Worm (Caenorhabditis elegans): ENCODE results near the gene col-149.
A peak's percentile ranks its signal among the peaks of the same experiment; 100 is the strongest.

Gene col-149

DNA sequence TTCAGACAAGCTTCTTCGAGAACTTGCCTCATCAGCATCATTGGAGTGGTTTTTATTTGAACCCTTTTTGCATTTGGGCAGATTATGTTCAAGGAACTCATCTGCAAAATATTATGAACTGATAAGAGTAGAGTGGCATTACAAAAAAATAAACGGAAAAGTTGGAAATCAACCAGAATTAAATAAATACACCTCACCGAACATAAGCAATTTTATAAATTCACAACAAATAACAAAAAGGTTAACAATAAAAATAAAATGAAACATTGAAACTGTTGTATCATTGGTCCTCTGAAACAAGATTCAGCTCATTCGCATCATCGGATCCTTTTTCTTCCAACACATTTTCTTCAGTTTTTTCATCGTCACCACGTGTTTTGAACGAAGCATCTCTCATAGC is 24.6 kb upstream of the col-149 start, which contains the start of gene asps-1:
asps-1 (minus strand) TSS at position 101 of the 400 bp plus-strand sequence.
- TF ChIP-seq mes-2 (tag; optimal IDR thresholded peaks at IDR 0.05; ENCODE audit: poor library complexity, severe bottlenecking) (no peak), unc-62 (GFP tag; optimal IDR thresholded peaks at IDR 0.05 in 1 of 2) (no peak), unc-62 (tag; optimal IDR thresholded peaks at IDR 0.05) (no peak), ceh-62 (tag; optimal IDR thresholded peaks at IDR 0.05) (no peak), aha-1 (tag) (peak; percentile 67)

DNA sequence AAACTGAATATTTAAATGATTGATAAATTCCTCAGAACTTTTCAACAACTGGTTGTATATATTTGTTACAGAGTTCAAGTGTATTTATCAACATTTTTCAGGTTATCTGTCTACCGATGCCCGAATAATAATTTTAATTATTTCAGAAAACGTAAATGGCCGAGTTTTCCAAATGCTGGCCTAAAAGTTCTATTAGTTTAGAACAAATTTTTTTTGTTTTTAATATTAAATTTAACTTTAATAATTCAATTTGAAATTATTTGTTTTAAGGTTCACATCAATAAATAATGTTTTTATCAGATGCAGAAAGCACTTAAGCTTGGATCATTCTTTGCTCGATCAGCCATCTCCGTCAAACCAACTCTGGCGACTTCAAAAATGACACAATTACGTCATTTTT is 21.7 kb upstream of the col-149 start, which contains the start of gene trx-2:
trx-2 (plus strand) TSS at position 301 of the 400 bp plus-strand sequence.
- no peak for TF ChIP-seq nhr-76 (tag; optimal IDR thresholded peaks at IDR 0.05)
- TF ChIP-seq ceh-44 (GFP tag; IDR thresholded peaks at IDR 0.05) = no peak
- TF ChIP-seq nhr-41 (GFP tag; IDR thresholded peaks at IDR 0.05) = no peak
- TF ChIP-seq F49E8.2 (tag; optimal IDR thresholded peaks at IDR 0.05; ENCODE audit: borderline replicate concordance) = no peak
- no peak for TF ChIP-seq ztf-7 (tag; optimal IDR thresholded peaks at IDR 0.05)
- no peak for TF ChIP-seq egl-27 (tag; optimal IDR thresholded peaks at IDR 0.05)
- TF ChIP-seq D1046.2 (GFP tag; IDR thresholded peaks at IDR 0.05) = no peak
- TF ChIP-seq dmd-8 (GFP tag; IDR thresholded peaks at IDR 0.05) = no peak
- no peak for TF ChIP-seq unc-39 (tag; optimal IDR thresholded peaks at IDR 0.05)
- no peak for TF ChIP-seq F10B5.3 (tag; optimal IDR thresholded peaks at IDR 0.05)
- TF ChIP-seq lim-7 (GFP tag; IDR thresholded peaks at IDR 0.05) = no peak
- no peak for TF ChIP-seq T20F7.1 (GFP tag; optimal IDR thresholded peaks at IDR 0.05)
- no peak for TF ChIP-seq spr-1 (tag; optimal IDR thresholded peaks at IDR 0.05)
- no peak for TF ChIP-seq lin-39 (tag; optimal IDR thresholded peaks at IDR 0.05)
- no peak for TF ChIP-seq madf-9 (GFP tag; conservative IDR thresholded peaks at IDR 0.05)
- no peak for TF ChIP-seq zfp-3 (GFP tag; conservative IDR thresholded peaks at IDR 0.05)
- TF ChIP-seq snpc-4 (tag; optimal IDR thresholded peaks at IDR 0.05) = no peak
- TF ChIP-seq aha-1 (tag) = no peak
- TF ChIP-seq saeg-2 (GFP tag; IDR thresholded peaks at IDR 0.05) = no peak
- TF ChIP-seq hlh-30 (tag; optimal IDR thresholded peaks at IDR 0.05; ENCODE audit: insufficient read depth) = no peak

DNA sequence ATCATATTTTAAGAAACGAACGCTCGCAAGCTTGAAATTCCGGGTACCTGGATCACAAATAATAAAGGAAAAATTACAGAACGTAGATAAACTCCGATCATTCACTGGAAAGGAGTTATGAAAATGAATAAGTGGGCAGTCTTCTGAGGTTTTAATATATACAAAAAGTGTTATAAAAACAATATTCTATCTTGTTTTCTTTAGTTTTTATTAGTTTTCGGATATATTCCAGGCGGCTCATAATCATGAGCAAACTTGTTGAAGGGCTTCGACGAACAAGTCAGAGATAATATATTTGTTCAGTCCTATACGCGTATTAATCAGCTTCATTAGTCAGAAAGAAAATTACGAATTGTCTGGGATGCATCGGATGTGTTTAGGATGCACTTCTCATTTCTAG is 21.3 kb upstream of the col-149 start, which contains the start of gene gcy-6:
gcy-6 (minus strand) TSS at position 101 of the 400 bp plus-strand sequence.
- TF ChIP-seq lin-38 (GFP tag; IDR thresholded peaks at IDR 0.05) = no peak
- TF ChIP-seq hmg-1.1 (GFP tag; IDR thresholded peaks at IDR 0.05) = no peak
- TF ChIP-seq daf-8 (GFP tag; IDR thresholded peaks at IDR 0.05) = no peak
- TF ChIP-seq dmd-8 (GFP tag; IDR thresholded peaks at IDR 0.05) = no peak
- no peak for TF ChIP-seq nhr-77 (tag; optimal IDR thresholded peaks at IDR 0.05)
- TF ChIP-seq ceh-44 (GFP tag; IDR thresholded peaks at IDR 0.05) = no peak
- no peak for TF ChIP-seq ZK546.5 (tag; optimal IDR thresholded peaks at IDR 0.05)
- peak; percentile 85 for TF ChIP-seq aha-1 (tag)
- TF ChIP-seq unc-62 (GFP tag; optimal IDR thresholded peaks at IDR 0.05 in 1 of 2) = peak in 1 of 2 experiments; percentile 15
- TF ChIP-seq unc-62 (tag; optimal IDR thresholded peaks at IDR 0.05) = no peak
- no peak for TF ChIP-seq nhr-237 (tag; optimal IDR thresholded peaks at IDR 0.05)
- no peak for TF ChIP-seq mdt-29 (GFP tag; IDR thresholded peaks at IDR 0.05)
- no peak for TF ChIP-seq dmd-6 (GFP tag; IDR thresholded peaks at IDR 0.05)

DNA sequence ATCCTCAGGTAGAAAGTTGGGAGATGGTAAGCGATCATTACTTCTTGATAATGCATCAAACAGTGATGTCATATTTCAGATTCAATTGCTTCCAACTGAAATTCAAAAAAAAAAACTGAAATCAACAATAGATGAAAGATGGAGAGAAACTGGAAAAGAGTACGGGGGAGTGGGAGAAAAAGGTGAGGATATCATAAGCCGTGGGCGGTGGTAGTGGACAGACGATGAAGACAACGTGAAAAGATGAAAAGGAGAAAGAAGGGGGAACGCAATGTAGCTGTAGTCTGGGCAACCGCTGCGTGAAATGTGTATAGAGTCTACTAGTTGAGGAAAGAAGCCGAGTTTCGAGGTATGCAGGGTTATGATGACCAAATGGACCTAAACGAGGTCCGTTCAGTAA is 14.6 kb upstream of the col-149 start, which contains the start of gene che-12:
che-12 (minus strand) TSS at position 101 of the 400 bp plus-strand sequence.
- TF ChIP-seq daf-12 (tag; optimal IDR thresholded peaks at IDR 0.05) = no peak

DNA sequence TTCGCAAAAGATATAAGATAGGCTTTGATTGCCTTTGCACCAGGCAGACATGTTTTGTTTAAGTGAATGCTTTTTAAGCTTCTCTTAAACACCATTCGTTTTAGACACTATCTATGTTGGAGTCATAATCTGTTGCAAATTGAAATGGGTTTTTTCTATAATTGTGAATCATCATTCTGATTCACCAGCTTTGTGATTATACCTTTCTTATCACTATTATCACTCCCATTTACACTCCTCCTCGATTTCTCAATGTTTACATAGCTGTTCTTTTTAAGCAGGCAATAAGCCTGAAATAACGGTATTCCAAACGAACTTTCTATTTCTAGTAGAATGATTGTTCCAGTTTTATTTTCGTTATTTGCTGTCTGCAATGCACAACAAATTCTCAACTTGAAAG is 4.4 kb upstream of the col-149 start, which contains the start of gene B0024.4:
B0024.4 (plus strand) TSS at position 301 of the 400 bp plus-strand sequence.
- TF ChIP-seq R02D3.7 (tag; optimal IDR thresholded peaks at IDR 0.05) = no peak
- TF ChIP-seq unc-62 (GFP tag; optimal IDR thresholded peaks at IDR 0.05 in 1 of 2) = peak in 1 of 2 experiments; percentile 20
- TF ChIP-seq unc-62 (tag; optimal IDR thresholded peaks at IDR 0.05) = no peak
- peak; percentile 15 for TF ChIP-seq pqm-1 (tag; optimal IDR thresholded peaks at IDR 0.05)
- TF ChIP-seq lin-15B (tag; optimal IDR thresholded peaks at IDR 0.05) = no peak
- no peak for TF ChIP-seq egl-43 (GFP tag; IDR thresholded peaks at IDR 0.05)
